Worm (Caenorhabditis elegans): Measurements from ENCODE around the gene C23G10.11.

ce11 chrIII:6170038-6170437 lies 45.3 kb downstream of the C23G10.11 start:
- TF ChIP-seq ztf-23 (GFP tag; IDR thresholded peaks at IDR 0.05) (no peak), cog-1 (tag; optimal IDR thresholded peaks at IDR 0.05) (no peak), ztf-29 (GFP tag; IDR thresholded peaks at IDR 0.05) (no peak), T22C8.4 (GFP tag; IDR thresholded peaks at IDR 0.05) (no peak), flt-1 (GFP tag; IDR thresholded peaks at IDR 0.05) (no peak), tab-1 (GFP tag; IDR thresholded peaks at IDR 0.05) (no peak), med-1 (GFP tag; optimal IDR thresholded peaks at IDR 0.05; ENCODE audit: insufficient read depth) (no peak), klf-2 (GFP tag; conservative IDR thresholded peaks at IDR 0.05) (no peak), ref-1 (GFP tag; conservative IDR thresholded peaks at IDR 0.05) (no peak)
